Fruit fly (Drosophila melanogaster): ENCODE measurements around the gene ATPsynD.

Gene ATPsynD

dm6 chr3R:19105821-19106220 is 11.0 kb downstream of the ATPsynD start:
- TF ChIP-seq CG8478 (optimal IDR thresholded peaks at IDR 0.05) (no peak), EcR (GFP tag; optimal IDR thresholded peaks at IDR 0.05) (no peak), usp (GFP tag; optimal IDR thresholded peaks at IDR 0.05) (no peak), psq (optimal IDR thresholded peaks at IDR 0.05) (no peak), pan (optimal IDR thresholded peaks at IDR 0.05) (no peak), Dll (optimal IDR thresholded peaks at IDR 0.05) (no peak)

- TF ChIP-seq CG8478 (optimal IDR thresholded peaks at IDR 0.05) (no peak), EcR (GFP tag; optimal IDR thresholded peaks at IDR 0.05) (no peak), psq (optimal IDR thresholded peaks at IDR 0.05) (no peak), Dll (optimal IDR thresholded peaks at IDR 0.05) (no peak), usp (GFP tag; optimal IDR thresholded peaks at IDR 0.05) (no peak), pan (optimal IDR thresholded peaks at IDR 0.05) (no peak)
Measured at dm6 chr3R:19106452-19106851, 11.7 kb downstream of the ATPsynD start.

dm6 chr3R:19107058-19107457 is 12.3 kb downstream of the ATPsynD start:
- TF ChIP-seq CG8478 (optimal IDR thresholded peaks at IDR 0.05) (no peak), EcR (GFP tag; optimal IDR thresholded peaks at IDR 0.05) (no peak), usp (GFP tag; optimal IDR thresholded peaks at IDR 0.05) (no peak)

DNA sequence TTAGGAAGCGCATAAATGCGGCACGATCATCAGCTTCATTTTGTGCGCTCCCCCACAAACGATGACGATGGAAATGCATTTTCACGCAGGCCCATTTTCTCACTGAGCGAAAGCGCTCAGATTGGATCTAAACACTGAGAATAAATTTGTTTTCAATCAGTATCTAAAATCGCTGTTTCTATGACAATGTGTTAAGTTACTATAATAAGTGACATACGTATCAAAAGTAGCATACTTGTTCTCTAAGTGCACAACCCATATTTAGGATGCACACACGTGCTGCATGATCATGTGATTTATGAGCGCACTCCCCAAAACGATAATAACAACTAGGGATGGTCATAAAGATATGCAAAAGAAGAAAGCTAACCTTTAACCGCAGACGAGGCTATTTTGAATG is 13.3 kb downstream of the ATPsynD start:
- TF ChIP-seq psq (optimal IDR thresholded peaks at IDR 0.05) (no peak), CG8478 (optimal IDR thresholded peaks at IDR 0.05) (no peak), usp (GFP tag; optimal IDR thresholded peaks at IDR 0.05) (no peak), Dll (optimal IDR thresholded peaks at IDR 0.05) (no peak), pan (optimal IDR thresholded peaks at IDR 0.05) (no peak), EcR (GFP tag; optimal IDR thresholded peaks at IDR 0.05) (no peak)

- TF ChIP-seq psq (optimal IDR thresholded peaks at IDR 0.05) (no peak), CG8478 (optimal IDR thresholded peaks at IDR 0.05) (no peak), usp (GFP tag; optimal IDR thresholded peaks at IDR 0.05) (no peak), EcR (GFP tag; optimal IDR thresholded peaks at IDR 0.05) (no peak), Dll (optimal IDR thresholded peaks at IDR 0.05) (no peak), pan (optimal IDR thresholded peaks at IDR 0.05) (no peak)
Measured at dm6 chr3R:19111159-19111558, 16.4 kb downstream of the ATPsynD start.

- TF ChIP-seq Dll (optimal IDR thresholded peaks at IDR 0.05) (no peak), CG8478 (optimal IDR thresholded peaks at IDR 0.05) (no peak), pan (optimal IDR thresholded peaks at IDR 0.05) (no peak), psq (optimal IDR thresholded peaks at IDR 0.05) (no peak), usp (GFP tag; optimal IDR thresholded peaks at IDR 0.05) (no peak), EcR (GFP tag; optimal IDR thresholded peaks at IDR 0.05) (no peak)
Measured at dm6 chr3R:19112372-19112771, 17.6 kb downstream of the ATPsynD start.

DNA sequence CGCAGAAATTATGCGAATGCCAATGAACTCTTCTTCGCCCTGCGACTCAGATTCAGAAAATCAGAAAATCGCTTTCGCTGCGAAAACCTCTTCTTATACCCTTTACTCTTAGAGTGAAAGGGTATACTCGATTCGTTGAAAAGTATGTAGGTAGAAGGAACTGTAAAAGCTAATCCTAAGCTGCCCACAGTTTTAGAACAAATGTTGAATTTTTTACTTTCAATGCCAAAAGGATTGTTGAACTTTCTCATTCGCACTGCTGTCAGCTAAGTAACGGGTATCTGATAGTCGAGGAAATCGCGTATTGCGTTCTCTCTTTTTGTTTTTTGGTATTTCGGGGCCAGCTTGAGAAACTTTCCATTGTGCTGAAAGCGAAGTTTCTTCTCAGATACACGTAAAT is 19.0 kb downstream of the ATPsynD start:
- TF ChIP-seq psq (optimal IDR thresholded peaks at IDR 0.05) (no peak), pan (optimal IDR thresholded peaks at IDR 0.05) (peak; percentile 52)

- TF ChIP-seq pan (optimal IDR thresholded peaks at IDR 0.05) (peak; percentile 83), usp (GFP tag; optimal IDR thresholded peaks at IDR 0.05) (no peak)
Measured at dm6 chr3R:19118505-19119138, 23.8 kb downstream of the ATPsynD start.

DNA sequence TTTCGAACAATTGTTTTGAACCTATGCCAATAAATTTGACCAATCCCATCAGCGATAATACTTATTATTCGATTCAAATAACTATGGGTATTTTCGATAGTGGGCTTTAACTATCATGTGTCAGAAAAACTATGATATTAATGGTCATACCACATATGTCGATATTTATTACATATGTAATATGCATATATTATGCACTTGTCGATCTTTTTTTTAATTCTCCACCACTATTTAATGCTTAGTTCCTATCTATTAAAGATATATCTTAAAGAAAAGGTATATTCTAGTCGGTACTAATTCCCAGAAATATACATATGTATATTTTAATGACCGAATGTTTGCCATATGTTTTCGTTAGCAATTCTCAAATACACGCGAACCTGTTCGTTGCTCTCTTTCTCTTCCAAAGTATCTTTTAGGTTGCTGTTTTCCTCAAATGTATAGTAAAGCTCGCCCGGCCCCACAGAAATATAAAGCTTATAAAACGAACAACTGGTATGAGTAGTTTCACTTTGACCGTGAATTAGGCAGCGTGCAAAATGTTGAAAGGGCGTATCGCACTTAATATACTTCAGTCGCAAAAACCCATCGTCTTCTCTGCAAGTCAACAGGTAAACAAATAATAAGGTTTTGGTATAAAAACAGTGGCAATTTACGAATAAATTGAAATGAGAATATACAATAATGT is 37.5 kb downstream of the ATPsynD start, which contains the start of gene Cyp12a5:
TSS of gene Cyp12a5 (plus strand) at position 503 of the 688 bp plus-strand sequence.
- no peak for TF ChIP-seq Dll (optimal IDR thresholded peaks at IDR 0.05)
- no peak for TF ChIP-seq psq (optimal IDR thresholded peaks at IDR 0.05)
- no peak for TF ChIP-seq usp (GFP tag; optimal IDR thresholded peaks at IDR 0.05)
- TF ChIP-seq CG8478 (optimal IDR thresholded peaks at IDR 0.05) = no peak
- no peak for TF ChIP-seq pan (optimal IDR thresholded peaks at IDR 0.05)
- TF ChIP-seq EcR (GFP tag; optimal IDR thresholded peaks at IDR 0.05) = no peak

- TF ChIP-seq Dll (optimal IDR thresholded peaks at IDR 0.05) = no peak
- no peak for TF ChIP-seq pan (optimal IDR thresholded peaks at IDR 0.05)
- TF ChIP-seq psq (optimal IDR thresholded peaks at IDR 0.05) = no peak
- no peak for TF ChIP-seq EcR (GFP tag; optimal IDR thresholded peaks at IDR 0.05)
- no peak for TF ChIP-seq usp (GFP tag; optimal IDR thresholded peaks at IDR 0.05)
- no peak for TF ChIP-seq CG8478 (optimal IDR thresholded peaks at IDR 0.05)
Measured at dm6 chr3R:19134957-19135356, 40.2 kb downstream of the ATPsynD start, which contains the start of gene Cyp12a4. Cyp12a4 (plus strand) TSS chr3R:19135158.

All from whole organism.